Fruit fly (Drosophila melanogaster): ENCODE measurements around the gene CG31915.

Gene CG31915

dm6 chr2L:5541935-5542685, 14.2 kb downstream of the CG31915 start, which contains the start of the genes Hel25E and Lam (continued):
- TF ChIP-seq CG12236 (GFP tag; optimal IDR thresholded peaks at IDR 0.05) (no peak), sc (optimal IDR thresholded peaks at IDR 0.05) (no peak), sc (GFP tag; optimal IDR thresholded peaks at IDR 0.05) (no peak), Nf-YA (GFP tag; IDR thresholded peaks at IDR 0.05) (no peak), D (optimal IDR thresholded peaks at IDR 0.05) (no peak), D (GFP tag; optimal IDR thresholded peaks at IDR 0.05) (no peak), CG13775 (GFP tag; optimal IDR thresholded peaks at IDR 0.05) (peak; percentile 7), CG9609 (GFP tag; optimal IDR thresholded peaks at IDR 0.05) (peak; percentile 22), C15 (GFP tag; IDR thresholded peaks at IDR 0.05) (no peak), fd96Cb (tag; optimal IDR thresholded peaks at IDR 0.05) (no peak), CG17186 (GFP tag; optimal IDR thresholded peaks at IDR 0.05) (peak; percentile 79), en (GFP tag; optimal IDR thresholded peaks at IDR 0.05) (no peak), Vsx1 (GFP tag; optimal IDR thresholded peaks at IDR 0.05) (no peak), CG14965 (GFP tag; optimal IDR thresholded peaks at IDR 0.05; ENCODE audit: borderline replicate concordance) (no peak), CG12155 (GFP tag; optimal IDR thresholded peaks at IDR 0.05) (no peak), CG8944 (GFP tag; optimal IDR thresholded peaks at IDR 0.05) (no peak), NC2β (GFP tag; optimal IDR thresholded peaks at IDR 0.05) (peak; percentile 60), HmgZ (tag; optimal IDR thresholded peaks at IDR 0.05) (peak; percentile 58), CG8765 (GFP tag; IDR thresholded peaks at IDR 0.05) (no peak), Hr39 (optimal IDR thresholded peaks at IDR 0.05) (no peak), CG15601 (tag; optimal IDR thresholded peaks at IDR 0.05) (no peak), ind (GFP tag; optimal IDR thresholded peaks at IDR 0.05) (no peak), dmrt11E (tag; optimal IDR thresholded peaks at IDR 0.05) (no peak), TFAM (GFP tag; optimal IDR thresholded peaks at IDR 0.05) (no peak), trem (tag; optimal IDR thresholded peaks at IDR 0.05) (peak; percentile 81), Jarid2 (GFP tag; optimal IDR thresholded peaks at IDR 0.05) (no peak), peb (GFP tag; IDR thresholded peaks at IDR 0.05) (no peak), Dref (GFP tag; IDR thresholded peaks at IDR 0.05) (peak; percentile 81), pan (optimal IDR thresholded peaks at IDR 0.05) (no peak), pan (GFP tag; optimal IDR thresholded peaks at IDR 0.05 in 1 of 2, IDR thresholded peaks at IDR 0.05 in 1 of 2) (no peak), CG30020 (tag; optimal IDR thresholded peaks at IDR 0.05) (peak; percentile 31), CG13624 (GFP tag; optimal IDR thresholded peaks at IDR 0.05) (no peak), ham (GFP tag; IDR thresholded peaks at IDR 0.05) (no peak), H15 (GFP tag; IDR thresholded peaks at IDR 0.05) (no peak), chif (GFP tag; optimal IDR thresholded peaks at IDR 0.05) (no peak), crp (GFP tag; optimal IDR thresholded peaks at IDR 0.05) (peak in 1 of 2 experiments; percentile 21), CG6765 (GFP tag; optimal IDR thresholded peaks at IDR 0.05) (no peak), CG15514 (GFP tag; optimal IDR thresholded peaks at IDR 0.05) (peak; percentile 73), jigr1 (GFP tag; IDR thresholded peaks at IDR 0.05) (no peak), tna (GFP tag; IDR thresholded peaks at IDR 0.05; ENCODE audit: partially characterized antibody) (peak; percentile 57), amos (GFP tag; IDR thresholded peaks at IDR 0.05; ENCODE audit: partially characterized antibody) (peak; percentile 83), stwl (tag; optimal IDR thresholded peaks at IDR 0.05) (peak; percentile 71), Dip2 (GFP tag; IDR thresholded peaks at IDR 0.05) (no peak), tio (GFP tag; optimal IDR thresholded peaks at IDR 0.05) (no peak), btn (GFP tag; optimal IDR thresholded peaks at IDR 0.05) (no peak), Camta (GFP tag; optimal IDR thresholded peaks at IDR 0.05) (no peak), CG15073 (GFP tag; optimal IDR thresholded peaks at IDR 0.05) (no peak), Awh (GFP tag; IDR thresholded peaks at IDR 0.05) (no peak), B-H1 (GFP tag; IDR thresholded peaks at IDR 0.05) (no peak), CG17612 (GFP tag; IDR thresholded peaks at IDR 0.05) (no peak), Bgb (GFP tag; IDR thresholded peaks at IDR 0.05; ENCODE audit: partially characterized antibody) (peak; percentile 83)
